Fruit fly (Drosophila melanogaster) Kc167 (cell line): ENCODE measurements around the gene CG45218.

Source experiments
- Myc ChIP-seq: fragments of >200 bp; optimal IDR thresholded peaks from 2 replicates; lab custom pipeline; 2017; ENCODE audit warnings: missing external identifiers
- Sin3A ChIP-seq: fragments of >200 bp; optimal IDR thresholded peaks from 2 replicates; lab custom pipeline; 2018; ENCODE audit warnings: missing external identifiers
- insv ChIP-seq: fragments of >200 bp; optimal IDR thresholded peaks from 3 replicates; lab custom pipeline; 2018; ENCODE audit warnings: missing external identifiers
- psq ChIP-seq: fragments of >200 bp; optimal IDR thresholded peaks from 2 replicates; lab custom pipeline; 2017; ENCODE audit warnings: missing external identifiers
- ttk ChIP-seq: sonication (Bioruptor generic); optimal IDR thresholded peaks from 2 replicates; lab custom pipeline; 2017; ENCODE audit warnings: missing external identifiers

dm6 chr3R:15289828-15290641 lies 564 bp downstream of the CG45218 start:
- TF ChIP-seq insv (no peak), ttk (lab: Kevin White, UChicago) (no peak), Myc (no peak), psq (lab: Kevin White, UChicago) (no peak), Sin3A (no peak)
